Fruit fly (Drosophila melanogaster): ENCODE measurements around the gene CG4297.

CG4297 gene

dm6 chr2L:441927-442691 lies 29.9 kb downstream of the CG4297 start (continued):
- TF ChIP-seq CG11762 (GFP tag; optimal IDR thresholded peaks at IDR 0.05; ENCODE audit: insufficient read depth) (peak; percentile 93), cyc (GFP tag; optimal IDR thresholded peaks at IDR 0.05) (peak; percentile 98), CG11294 (GFP tag; IDR thresholded peaks at IDR 0.05) (peak; percentile 77), CG8119 (GFP tag; IDR thresholded peaks at IDR 0.05) (peak; percentile 95), Eip93F (GFP tag; optimal IDR thresholded peaks at IDR 0.05) (peak; percentile 91), CG6276 (GFP tag; optimal IDR thresholded peaks at IDR 0.05) (peak; percentile 93), Sox14 (GFP tag; optimal IDR thresholded peaks at IDR 0.05) (peak; percentile 97), salr (GFP tag; optimal IDR thresholded peaks at IDR 0.05) (peak; percentile 88 to 95), CG3032 (tag; optimal IDR thresholded peaks at IDR 0.05) (peak; percentile 96), dsx (GFP tag; optimal IDR thresholded peaks at IDR 0.05; ENCODE audit: poor library complexity, severe bottlenecking) (peak; percentile 94), acj6 (GFP tag; optimal IDR thresholded peaks at IDR 0.05) (peak; percentile 97), CG16779 (tag; optimal IDR thresholded peaks at IDR 0.05) (peak; percentile 87), CG7368 (GFP tag; optimal IDR thresholded peaks at IDR 0.05) (peak; percentile 98), Gug (GFP tag; IDR thresholded peaks at IDR 0.05) (peak; percentile 87), CG34406 (GFP tag; optimal IDR thresholded peaks at IDR 0.05) (peak; percentile 96), CG10669 (GFP tag; optimal IDR thresholded peaks at IDR 0.05) (peak; percentile 96), dac (GFP tag; optimal IDR thresholded peaks at IDR 0.05) (peak; percentile 88), CG15336 (GFP tag; IDR thresholded peaks at IDR 0.05) (peak; percentile 95), fd59A (GFP tag; optimal IDR thresholded peaks at IDR 0.05) (peak; percentile 95), CG3919 (GFP tag; optimal IDR thresholded peaks at IDR 0.05) (peak; percentile 99), Hr39 (GFP tag; optimal IDR thresholded peaks at IDR 0.05) (peak; percentile 97), svp (GFP tag) (peak; percentile 98), Smox (GFP tag; optimal IDR thresholded peaks at IDR 0.05) (peak; percentile 96), CG8319 (GFP tag; optimal IDR thresholded peaks at IDR 0.05) (peak; percentile 95), Met (GFP tag; optimal IDR thresholded peaks at IDR 0.05) (peak; percentile 98), fd85E (GFP tag; optimal IDR thresholded peaks at IDR 0.05) (peak; percentile 95), fkh (GFP tag; optimal IDR thresholded peaks at IDR 0.05) (no peak), pdm3 (GFP tag; optimal IDR thresholded peaks at IDR 0.05) (peak; percentile 98), spab (GFP tag; optimal IDR thresholded peaks at IDR 0.05) (peak; percentile 96), Blimp-1 (GFP tag; optimal IDR thresholded peaks at IDR 0.05) (peak; percentile 84), topi (GFP tag; optimal IDR thresholded peaks at IDR 0.05) (peak; percentile 98)

dm6 chr2L:441455-441730 lies 30.6 kb downstream of the CG4297 start:
- TF ChIP-seq CG6808 (GFP tag; optimal IDR thresholded peaks at IDR 0.05) (no peak), ss (GFP tag; optimal IDR thresholded peaks at IDR 0.05) (peak in 1 of 2 experiments; percentile 92)

dm6 chr2L:440638-441454 lies 31.2 kb downstream of the CG4297 start:
- TF ChIP-seq CG34406 (GFP tag; optimal IDR thresholded peaks at IDR 0.05) (peak; percentile 90), CG15336 (GFP tag; IDR thresholded peaks at IDR 0.05) (peak; percentile 54), Ets21C (GFP tag; optimal IDR thresholded peaks at IDR 0.05) (peak; percentile 71), CG3919 (GFP tag; optimal IDR thresholded peaks at IDR 0.05) (peak; percentile 85), CG8319 (GFP tag; optimal IDR thresholded peaks at IDR 0.05) (peak; percentile 62), CG10631 (GFP tag; optimal IDR thresholded peaks at IDR 0.05) (peak; percentile 93), Hr38 (GFP tag; optimal IDR thresholded peaks at IDR 0.05) (no peak), salr (GFP tag; optimal IDR thresholded peaks at IDR 0.05) (peak; percentile 72 to 84), CG31627 (GFP tag; optimal IDR thresholded peaks at IDR 0.05) (peak; percentile 78), Lpt (GFP tag; optimal IDR thresholded peaks at IDR 0.05) (peak; percentile 45), Blimp-1 (GFP tag; optimal IDR thresholded peaks at IDR 0.05) (peak; percentile 77), lz (GFP tag; optimal IDR thresholded peaks at IDR 0.05) (peak; percentile 82), CG11902 (GFP tag; optimal IDR thresholded peaks at IDR 0.05) (peak; percentile 80), Hr39 (GFP tag; optimal IDR thresholded peaks at IDR 0.05) (peak; percentile 63), fd59A (GFP tag; optimal IDR thresholded peaks at IDR 0.05) (peak; percentile 88), CG3032 (tag; optimal IDR thresholded peaks at IDR 0.05) (peak; percentile 92), Smox (GFP tag; optimal IDR thresholded peaks at IDR 0.05) (peak; percentile 86), achi (GFP tag; optimal IDR thresholded peaks at IDR 0.05) (peak; percentile 90), Eip93F (GFP tag; optimal IDR thresholded peaks at IDR 0.05) (peak; percentile 74), CG9139 (GFP tag; optimal IDR thresholded peaks at IDR 0.05) (peak; percentile 86), Hr4 (GFP tag; optimal IDR thresholded peaks at IDR 0.05) (peak; percentile 26), Gug (GFP tag; IDR thresholded peaks at IDR 0.05) (no peak), Ets96B (tag; optimal IDR thresholded peaks at IDR 0.05) (peak; percentile 93), CG6163 (GFP tag; IDR thresholded peaks at IDR 0.05) (peak; percentile 81)

All from whole organism, prepupa.